Worm (Caenorhabditis elegans) whole organism, mixed stage, embryonic: Measurements from ENCODE around the gene spe-27.

Experiments used
- M03D4.4 ChIP-seq: sonication (generic microtip); optimal IDR thresholded peaks from 2 replicates; lab custom pipeline; 2017; ENCODE audit warnings: mild to moderate bottlenecking, missing genetic modification characterization, missing compliant biosample characterization
- bed-3 ChIP-seq: fragments of 200-800 bp; sonication (Bioruptor generic); optimal IDR thresholded peaks from 3 replicates; lab custom pipeline; 2018; ENCODE audit warnings: mild to moderate bottlenecking, missing genetic modification characterization, moderate library complexity, missing compliant biosample characterization
- blmp-1 ChIP-seq: fragments of 150-350 bp; optimal IDR thresholded peaks from 2 replicates; lab custom pipeline; 2014; ENCODE audit warnings: missing biosample characterization, missing genetic modification characterization
- ceh-39 ChIP-seq: fragments of 150-350 bp; optimal IDR thresholded peaks from 2 replicates; lab custom pipeline; 2014; ENCODE audit warnings: missing biosample characterization, missing genetic modification characterization
- ces-1 ChIP-seq: fragments of 150-350 bp; optimal IDR thresholded peaks from 2 replicates; lab custom pipeline; 2014; ENCODE audit warnings: missing biosample characterization, missing genetic modification reagents, missing genetic modification characterization
- cnd-1 ChIP-seq: fragments of 200-800 bp; sonication (Bioruptor generic); optimal IDR thresholded peaks from 2 replicates; lab custom pipeline; 2018; ENCODE audit warnings: mild to moderate bottlenecking, missing genetic modification characterization, missing compliant biosample characterization
- drap-1 ChIP-seq: fragments of 200-800 bp; sonication (Bioruptor generic); optimal IDR thresholded peaks from 3 replicates; lab custom pipeline; 2018; ENCODE audit warnings: mild to moderate bottlenecking, missing genetic modification characterization, missing compliant biosample characterization
- elt-1 ChIP-seq: sonication (generic microtip); optimal IDR thresholded peaks from 2 replicates; lab custom pipeline; 2017; ENCODE audit warnings: missing genetic modification characterization, mild to moderate bottlenecking, missing compliant biosample characterization, antibody characterized with exemption, moderate library complexity, borderline replicate concordance; ENCODE audit not compliant: insufficient read depth
- elt-3 ChIP-seq: fragments of 150-350 bp; optimal IDR thresholded peaks from 2 replicates; lab custom pipeline; 2014; ENCODE audit warnings: missing biosample characterization, missing genetic modification characterization
- flh-1 ChIP-seq: fragments of 200-800 bp; sonication (Bioruptor generic); optimal IDR thresholded peaks from 2 replicates; lab custom pipeline; 2018; ENCODE audit warnings: mild to moderate bottlenecking, missing genetic modification characterization, moderate library complexity, missing compliant biosample characterization
- ham-2 ChIP-seq: fragments of 200-800 bp; sonication (Bioruptor generic); optimal IDR thresholded peaks from 2 replicates; lab custom pipeline; 2018; ENCODE audit warnings: mild to moderate bottlenecking, missing genetic modification characterization, missing compliant biosample characterization
- hlh-1 ChIP-seq: fragments of 150-350 bp; optimal IDR thresholded peaks from 2 replicates; lab custom pipeline; 2014; ENCODE audit warnings: missing biosample characterization, missing genetic modification reagents, missing genetic modification characterization
- lin-13 ChIP-seq: fragments of 150-350 bp; optimal IDR thresholded peaks from 2 replicates; lab custom pipeline; 2014; ENCODE audit warnings: missing biosample characterization, missing genetic modification characterization
- lin-32 ChIP-seq: fragments of 200-800 bp; sonication (Bioruptor generic); optimal IDR thresholded peaks from 2 replicates; lab custom pipeline; 2018; ENCODE audit warnings: mild to moderate bottlenecking, missing genetic modification characterization, missing compliant biosample characterization
- lsy-2 ChIP-seq: fragments of 150-350 bp; optimal IDR thresholded peaks from 2 replicates; lab custom pipeline; 2014; ENCODE audit warnings: missing biosample characterization, missing genetic modification characterization
- mab-5 ChIP-seq: fragments of 150-350 bp; optimal IDR thresholded peaks from 2 replicates; lab custom pipeline; 2014; ENCODE audit warnings: missing biosample characterization, missing genetic modification characterization
- mep-1 ChIP-seq: fragments of 150-350 bp; optimal IDR thresholded peaks from 2 replicates; lab custom pipeline; 2017; ENCODE audit warnings: missing biosample characterization, missing genetic modification reagents, missing genetic modification characterization, inconsistent platforms
- mls-2 ChIP-seq: sonication (generic microtip); optimal IDR thresholded peaks from 2 replicates; lab custom pipeline; 2016; ENCODE audit warnings: mild to moderate bottlenecking, missing genetic modification characterization, moderate library complexity, missing compliant biosample characterization
- nhr-12 ChIP-seq: fragments of 150-350 bp; optimal IDR thresholded peaks from 2 replicates; lab custom pipeline; 2014; ENCODE audit warnings: missing biosample characterization, missing genetic modification characterization
- nhr-2 ChIP-seq: fragments of 150-350 bp; optimal IDR thresholded peaks from 2 replicates; lab custom pipeline; 2014; ENCODE audit warnings: missing biosample characterization, missing genetic modification characterization
- nhr-237 ChIP-seq: fragments of 150-350 bp; optimal IDR thresholded peaks from 2 replicates; lab custom pipeline; 2014; ENCODE audit warnings: missing biosample characterization, missing genetic modification characterization
- nhr-28 ChIP-seq: fragments of 150-350 bp; optimal IDR thresholded peaks from 2 replicates; lab custom pipeline; 2014; ENCODE audit warnings: missing biosample characterization, missing genetic modification characterization
- nhr-76 ChIP-seq: sonication (generic microtip); optimal IDR thresholded peaks from 2 replicates; lab custom pipeline; 2017; ENCODE audit warnings: missing biosample characterization, missing genetic modification characterization
- pha-4 ChIP-seq: fragments of 150-350 bp; optimal IDR thresholded peaks from 2 replicates; lab custom pipeline; 2018; ENCODE audit warnings: missing biosample characterization, missing genetic modification reagents, missing genetic modification characterization
- sem-2 ChIP-seq: fragments of 200-800 bp; sonication (Bioruptor generic); optimal IDR thresholded peaks from 2 replicates; lab custom pipeline; 2018; ENCODE audit warnings: mild to moderate bottlenecking, missing genetic modification characterization, missing compliant biosample characterization
- snpc-4 ChIP-seq: fragments of 150-350 bp; optimal IDR thresholded peaks from 2 replicates; lab custom pipeline; 2014; ENCODE audit warnings: missing biosample characterization, missing genetic modification characterization
- sptf-1 ChIP-seq: sonication (generic microtip); optimal IDR thresholded peaks from 2 replicates; lab custom pipeline; 2017; ENCODE audit warnings: mild to moderate bottlenecking, missing genetic modification characterization, moderate library complexity, missing compliant biosample characterization
- tbx-8 ChIP-seq: fragments of 200-800 bp; sonication (Bioruptor generic); optimal IDR thresholded peaks from 2 replicates; lab custom pipeline; 2018; ENCODE audit warnings: mild to moderate bottlenecking, missing genetic modification characterization, moderate library complexity, missing compliant biosample characterization
- unc-120 ChIP-seq: sonication (generic microtip); optimal IDR thresholded peaks from 2 replicates; lab custom pipeline; 2017; ENCODE audit warnings: missing genetic modification characterization, missing compliant biosample characterization; ENCODE audit not compliant: poor library complexity, severe bottlenecking
- unc-39 ChIP-seq: fragments of 150-350 bp; optimal IDR thresholded peaks from 2 replicates; lab custom pipeline; 2014; ENCODE audit warnings: missing biosample characterization, missing genetic modification characterization
- unc-62 ChIP-seq: fragments of 150-350 bp; optimal IDR thresholded peaks from 2 replicates; lab custom pipeline; 2014; ENCODE audit warnings: missing biosample characterization, missing genetic modification reagents, missing genetic modification characterization
- ztf-11 ChIP-seq: fragments of 150-350 bp; optimal IDR thresholded peaks from 2 replicates; lab custom pipeline; 2014; ENCODE audit warnings: missing biosample characterization, missing genetic modification characterization

The spe-27 gene

ce11 chrIV:5859876-5860275 is 5.8 kb downstream of the spe-27 start, which contains the start of gene C06E7.4:
Gene C06E7.4 (minus strand): TSS chrIV:5859976.
- no peak for TF ChIP-seq hlh-1 (tag; lab: Kevin White, UChicago)
- no peak for TF ChIP-seq nhr-28
- TF ChIP-seq flh-1 = no peak
- no peak for TF ChIP-seq drap-1 (GFP tag; lab: Kevin White, UChicago)
- no peak for TF ChIP-seq ztf-11 (tag; lab: Kevin White, UChicago)
- TF ChIP-seq lin-32 (GFP tag; lab: Kevin White, UChicago) = no peak
- no peak for TF ChIP-seq blmp-1 (tag; lab: Kevin White, UChicago)
- no peak for TF ChIP-seq mab-5 (tag; lab: Kevin White, UChicago)
- TF ChIP-seq sptf-1 (tag; lab: Kevin White, UChicago) = no peak
- no peak for TF ChIP-seq unc-120 (tag; lab: Kevin White, UChicago)
- no peak for TF ChIP-seq nhr-237 (tag; lab: Kevin White, UChicago)
- TF ChIP-seq cnd-1 (tag; lab: Kevin White, UChicago) = no peak
- no peak for TF ChIP-seq elt-3 (tag; lab: Kevin White, UChicago)
- no peak for TF ChIP-seq unc-39
- TF ChIP-seq mep-1 = no peak
- TF ChIP-seq pha-4 (tag; lab: Kevin White, UChicago) = no peak
- TF ChIP-seq snpc-4 (tag; lab: Kevin White, UChicago) = no peak

DNA sequence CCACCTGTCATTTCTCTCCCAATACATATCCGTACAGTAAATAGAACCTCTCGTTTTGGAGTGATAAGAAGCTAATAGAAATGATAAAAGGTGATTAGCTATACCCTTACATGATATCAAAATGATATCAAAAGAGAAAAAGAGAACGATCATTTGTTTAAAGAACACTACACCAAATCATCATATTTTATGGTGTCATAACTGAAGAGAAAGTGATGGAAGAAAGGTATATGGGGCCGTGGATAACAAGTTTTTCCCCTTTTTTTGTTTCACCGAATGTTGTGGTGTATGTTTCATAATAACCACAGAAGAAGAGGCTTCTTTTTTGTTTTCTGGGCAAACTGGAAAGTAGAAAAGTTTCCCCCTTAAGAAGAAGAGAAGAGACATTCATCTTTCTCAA is 7.5 kb downstream of the spe-27 start:
- no peak for TF ChIP-seq snpc-4 (tag; lab: Kevin White, UChicago)
- no peak for TF ChIP-seq lin-13 (tag; lab: Kevin White, UChicago)
- no peak for TF ChIP-seq ces-1 (GFP tag; lab: Kevin White, UChicago)
- TF ChIP-seq ztf-11 (tag; lab: Kevin White, UChicago) = no peak
- TF ChIP-seq mep-1 = no peak
- TF ChIP-seq, all 35 proteins: peak for 0

DNA sequence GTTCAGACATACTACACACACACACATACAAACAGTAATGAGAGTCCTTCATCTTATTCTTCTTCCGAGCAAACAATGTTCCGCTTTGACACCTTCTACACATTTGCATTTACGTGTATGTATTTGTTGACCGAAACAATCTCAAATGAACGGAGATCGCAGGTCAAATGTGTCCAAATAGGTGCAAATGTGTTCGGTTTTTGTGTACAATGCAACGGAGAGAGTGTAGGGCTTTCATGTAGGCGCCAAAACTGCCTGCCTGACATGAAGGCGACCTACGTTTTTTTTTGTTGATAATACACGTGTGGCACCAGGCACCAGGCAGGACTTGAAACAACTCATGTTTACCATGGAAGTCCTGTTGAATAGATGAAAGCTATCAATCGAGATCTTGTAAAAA is 8.7 kb downstream of the spe-27 start:
- TF ChIP-seq elt-3 (tag; lab: Kevin White, UChicago) (no peak), nhr-2 (tag; lab: Kevin White, UChicago) (peak; percentile 58)

ce11 chrIV:5855608-5856007 is 10.1 kb downstream of the spe-27 start:
- no peak for TF ChIP-seq unc-62 (GFP tag; lab: Kevin White, UChicago)
- TF ChIP-seq ces-1 (GFP tag; lab: Kevin White, UChicago) = no peak
- TF ChIP-seq pha-4 (tag; lab: Kevin White, UChicago) = no peak
- no peak for TF ChIP-seq elt-3 (tag; lab: Kevin White, UChicago)

- TF ChIP-seq ceh-39 (tag; lab: Kevin White, UChicago) = no peak
- TF ChIP-seq nhr-28 = no peak
- no peak for TF ChIP-seq ztf-11 (tag; lab: Kevin White, UChicago)
- no peak for TF ChIP-seq elt-3 (tag; lab: Kevin White, UChicago)
- TF ChIP-seq ces-1 (GFP tag; lab: Kevin White, UChicago) = no peak
- TF ChIP-seq drap-1 (GFP tag; lab: Kevin White, UChicago) = no peak
- no peak for TF ChIP-seq sptf-1 (tag; lab: Kevin White, UChicago)
- TF ChIP-seq mab-5 (tag; lab: Kevin White, UChicago) = no peak
- TF ChIP-seq unc-62 (GFP tag; lab: Kevin White, UChicago) = no peak
- no peak for TF ChIP-seq mls-2 (tag; lab: Kevin White, UChicago)
- TF ChIP-seq flh-1 = no peak
- no peak for TF ChIP-seq unc-120 (tag; lab: Kevin White, UChicago)
- TF ChIP-seq snpc-4 (tag; lab: Kevin White, UChicago) = no peak
- no peak for TF ChIP-seq nhr-12 (tag; lab: Kevin White, UChicago)
- TF ChIP-seq elt-1 (tag; lab: Kevin White, UChicago) = no peak
Observed at ce11 chrIV:5850765-5851377, 14.8 kb downstream of the spe-27 start.

DNA sequence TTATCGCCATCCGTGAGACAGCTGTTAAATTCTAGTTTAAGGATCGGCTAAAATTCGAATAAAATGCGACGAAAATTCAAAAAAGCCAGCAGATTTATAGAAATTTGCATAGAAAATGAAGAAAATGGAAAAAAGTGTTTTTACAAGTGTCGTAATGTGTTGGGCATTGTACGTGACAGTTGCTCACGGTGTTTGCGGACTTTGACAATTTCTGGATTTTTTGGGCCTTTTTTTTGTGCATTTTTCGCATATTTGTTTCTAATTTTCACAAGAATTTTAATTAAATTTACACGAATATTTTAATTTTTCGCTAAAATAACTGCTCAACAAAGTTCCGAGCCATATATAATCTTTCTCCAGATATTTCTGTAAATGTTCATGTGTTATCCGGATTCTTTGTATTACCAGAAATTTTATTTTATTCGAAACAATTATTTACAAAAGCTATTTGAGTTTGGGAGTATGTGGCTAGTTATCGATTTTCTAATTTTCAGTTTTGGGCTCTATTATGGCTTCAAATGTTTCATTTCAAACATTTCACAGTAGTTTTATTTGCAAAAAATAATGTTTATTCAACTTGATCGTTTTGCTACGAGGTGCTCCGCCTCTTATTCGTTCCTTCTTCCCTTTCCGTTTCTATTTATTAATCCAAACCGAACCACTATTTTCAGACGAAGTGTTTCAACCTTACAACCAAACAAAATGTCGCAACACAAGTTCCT is 17.6 kb downstream of the spe-27 start, which contains the start of gene sams-3:
TSS of gene sams-3 (plus strand) at position 672 of the 722 bp plus-strand sequence.
- TF ChIP-seq nhr-237 (tag; lab: Kevin White, UChicago) (no peak), drap-1 (GFP tag; lab: Kevin White, UChicago) (no peak), lin-32 (GFP tag; lab: Kevin White, UChicago) (no peak), lsy-2 (tag; lab: Kevin White, UChicago) (peak; percentile 5), nhr-76 (tag; lab: Kevin White, UChicago) (no peak), unc-62 (GFP tag; lab: Kevin White, UChicago) (no peak), ces-1 (GFP tag; lab: Kevin White, UChicago) (peak; percentile 46), elt-3 (tag; lab: Kevin White, UChicago) (no peak), nhr-28 (no peak), pha-4 (tag; lab: Kevin White, UChicago) (no peak), cnd-1 (tag; lab: Kevin White, UChicago) (no peak), M03D4.4 (tag; lab: Kevin White, UChicago) (no peak), sem-2 (GFP tag; lab: Kevin White, UChicago) (no peak), mab-5 (tag; lab: Kevin White, UChicago) (no peak), flh-1 (no peak), unc-39 (no peak), bed-3 (no peak), ztf-11 (tag; lab: Kevin White, UChicago) (no peak), nhr-2 (tag; lab: Kevin White, UChicago) (no peak), mep-1 (no peak), unc-120 (tag; lab: Kevin White, UChicago) (no peak), lin-13 (tag; lab: Kevin White, UChicago) (peak; percentile 26), hlh-1 (tag; lab: Kevin White, UChicago) (peak; percentile 98), ham-2 (GFP tag; lab: Kevin White, UChicago) (no peak), tbx-8 (no peak)
